Worm (Caenorhabditis elegans): ENCODE measurements around the gene glb-32.

glb-32 gene

ce11 chrV:5072082-5072481 lies 17.3 kb downstream of the glb-32 start, which contains the start of gene Y58A7A.2:
Gene Y58A7A.2 (minus strand): TSS chrV:5072182.
- TF ChIP-seq tlp-1 (tag; optimal IDR thresholded peaks at IDR 0.05) (no peak), blmp-1 (tag; optimal IDR thresholded peaks at IDR 0.05) (peak; percentile 79), nhr-76 (tag; optimal IDR thresholded peaks at IDR 0.05) (no peak), nhr-85 (tag) (peak; percentile 4), hlh-17 (GFP tag; optimal IDR thresholded peaks at IDR 0.05; ENCODE audit: borderline replicate concordance) (no peak), mab-9 (GFP tag; IDR thresholded peaks at IDR 0.05) (no peak), tbx-2 (tag; optimal IDR thresholded peaks at IDR 0.05) (no peak), nhr-19 (GFP tag; conservative IDR thresholded peaks at IDR 0.05) (no peak), nhr-12 (tag; optimal IDR thresholded peaks at IDR 0.05) (no peak), nhr-237 (tag; optimal IDR thresholded peaks at IDR 0.05) (no peak)

- no peak for TF ChIP-seq lin-39 (tag; optimal IDR thresholded peaks at IDR 0.05)
Measured at ce11 chrV:5069440-5069839, 19.9 kb downstream of the glb-32 start, which contains the start of gene Y58A7A.1. Gene Y58A7A.1 (minus strand): TSS chrV:5069540.

ce11 chrV:5067390-5067789 lies 22.0 kb downstream of the glb-32 start:
- TF ChIP-seq efl-1 (optimal IDR thresholded peaks at IDR 0.05) = no peak
- TF ChIP-seq efl-1 (GFP tag; optimal IDR thresholded peaks at IDR 0.05 in 1 of 2) = no peak
- no peak for TF ChIP-seq nhr-71 (tag; optimal IDR thresholded peaks at IDR 0.05)
- peak; percentile 51 for TF ChIP-seq pqm-1 (tag; optimal IDR thresholded peaks at IDR 0.05)
- TF ChIP-seq pag-3 (tag; optimal IDR thresholded peaks at IDR 0.05; ENCODE audit: borderline replicate concordance, insufficient read depth) = no peak
- TF ChIP-seq tlp-1 (tag; optimal IDR thresholded peaks at IDR 0.05) = no peak
- TF ChIP-seq C16A3.4 (tag; optimal IDR thresholded peaks at IDR 0.05) = no peak
- TF ChIP-seq elt-2 (tag; optimal IDR thresholded peaks at IDR 0.05) = peak; percentile 85
- TF ChIP-seq lin-15B (tag; optimal IDR thresholded peaks at IDR 0.05) = no peak
- no peak for TF ChIP-seq fkh-10 (GFP tag; optimal IDR thresholded peaks at IDR 0.05)

DNA sequence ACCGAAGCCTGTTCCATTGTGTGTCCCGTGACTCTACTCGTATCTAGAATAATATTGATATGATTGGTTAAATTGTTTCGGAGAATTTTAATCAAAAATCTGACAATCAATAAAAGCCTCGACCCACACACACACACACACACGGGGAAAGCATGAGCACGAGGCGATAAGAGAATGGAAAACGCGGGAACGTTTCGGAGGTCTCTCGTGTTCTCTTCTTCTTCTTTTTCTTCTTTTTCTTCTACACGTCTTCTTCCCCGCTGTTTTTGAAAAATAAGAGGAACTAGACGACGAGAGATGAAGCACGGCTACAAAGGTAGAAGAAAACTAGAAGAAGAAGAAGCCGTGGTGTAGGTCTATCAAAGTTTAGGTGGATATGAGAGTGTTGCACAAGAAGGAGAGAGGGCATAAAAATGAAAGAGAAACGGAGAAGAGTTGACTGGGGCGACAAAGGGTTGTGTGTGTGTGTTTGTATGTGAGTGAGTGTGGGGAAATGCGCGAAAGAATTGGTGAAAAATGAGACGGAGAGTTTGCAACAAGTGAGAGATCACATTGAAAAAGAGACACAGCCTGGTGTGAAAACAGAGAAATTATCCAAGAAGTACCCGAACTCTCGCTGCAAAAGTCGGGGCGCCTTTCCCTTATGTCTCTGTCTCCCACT lies 24.5 kb downstream of the glb-32 start, which contains the start of gene mlk-1:
TSS of gene mlk-1 (minus strand) at position 51 of the 661 bp plus-strand sequence.
- TF ChIP-seq tbx-2 (tag; optimal IDR thresholded peaks at IDR 0.05) (peak; percentile 58), lin-13 (GFP tag; optimal IDR thresholded peaks at IDR 0.05) (peak; percentile 8), skn-1 (tag; optimal IDR thresholded peaks at IDR 0.05) (no peak), fos-1 (tag; optimal IDR thresholded peaks at IDR 0.05) (no peak), unc-98 (GFP tag; IDR thresholded peaks at IDR 0.05) (no peak), pag-3 (tag; optimal IDR thresholded peaks at IDR 0.05; ENCODE audit: borderline replicate concordance, insufficient read depth) (no peak), nhr-77 (tag; optimal IDR thresholded peaks at IDR 0.05) (peak; percentile 53), C16A3.4 (tag; optimal IDR thresholded peaks at IDR 0.05) (peak; percentile 50), nhr-19 (GFP tag; conservative IDR thresholded peaks at IDR 0.05) (no peak; the same call in 1 of the 2 replicates), ceh-8 (GFP tag; optimal IDR thresholded peaks at IDR 0.05) (peak; percentile 24), lin-35 (GFP tag; optimal IDR thresholded peaks at IDR 0.05) (peak; percentile 21 to 26), efl-1 (optimal IDR thresholded peaks at IDR 0.05) (peak; percentile 56 to 68), efl-1 (GFP tag; optimal IDR thresholded peaks at IDR 0.05 in 1 of 2) (peak; percentile 37 to 90), unc-130 (tag; optimal IDR thresholded peaks at IDR 0.05) (peak; percentile 18), hpl-2 (GFP tag; optimal IDR thresholded peaks at IDR 0.05) (no peak), snu-23 (GFP tag; optimal IDR thresholded peaks at IDR 0.05) (peak; percentile 73), unc-86 (tag; optimal IDR thresholded peaks at IDR 0.05) (peak; percentile 65), isw-1 (GFP tag; IDR thresholded peaks at IDR 0.05) (peak; percentile 36), nhr-71 (tag; optimal IDR thresholded peaks at IDR 0.05) (peak; percentile 57), grh-1 (GFP tag; IDR thresholded peaks at IDR 0.05) (no peak), hlh-17 (GFP tag; optimal IDR thresholded peaks at IDR 0.05; ENCODE audit: borderline replicate concordance) (no peak), ama-1 (optimal IDR thresholded peaks at IDR 0.05) (peak; percentile 16), nhr-85 (tag) (peak; percentile 51), ceh-90 (tag; optimal IDR thresholded peaks at IDR 0.05) (no peak), nhr-20 (tag; optimal IDR thresholded peaks at IDR 0.05) (peak; percentile 44), vab-15 (tag; optimal IDR thresholded peaks at IDR 0.05) (no peak), nhr-47 (tag; optimal IDR thresholded peaks at IDR 0.05) (peak; percentile 62), dsc-1 (tag; optimal IDR thresholded peaks at IDR 0.05) (peak; percentile 15), lin-14 (GFP tag; optimal IDR thresholded peaks at IDR 0.05) (peak; percentile 96), xbp-1 (tag; optimal IDR thresholded peaks at IDR 0.05) (peak; percentile 10), C04F5.9 (tag; optimal IDR thresholded peaks at IDR 0.05) (no peak), lir-3 (tag; optimal IDR thresholded peaks at IDR 0.05; ENCODE audit: poor library complexity) (peak; percentile 19), ceh-88 (GFP tag; IDR thresholded peaks at IDR 0.05) (no peak), F16B12.6 (tag; optimal IDR thresholded peaks at IDR 0.05) (no peak), fkh-8 (tag; optimal IDR thresholded peaks at IDR 0.05) (peak; percentile 79)
